Fruit fly (Drosophila melanogaster) whole organism, prepupa: ENCODE data around the gene Rab30.

Experiments
- Blimp-1 ChIP-seq: fragments of 200-800 bp; sonication (Bioruptor generic); optimal IDR thresholded peaks from 3 replicates; lab custom pipeline; 2017; ENCODE audit warnings: missing biosample characterization, missing genetic modification characterization, mild to moderate bottlenecking, moderate library complexity, missing genetic modification reagents
- CG10631 ChIP-seq: fragments of 200-800 bp; sonication (Bioruptor generic); optimal IDR thresholded peaks from 2 replicates; lab custom pipeline; 2016; ENCODE audit warnings: missing biosample characterization, missing genetic modification characterization
- CG10669 ChIP-seq: fragments of 200-800 bp; sonication (Bioruptor generic); optimal IDR thresholded peaks from 3 replicates; lab custom pipeline; 2018; ENCODE audit warnings: missing biosample characterization, mild to moderate bottlenecking, missing genetic modification characterization, moderate library complexity
- CG11294 ChIP-seq: fragments of 200-800 bp; sonication (Bioruptor generic); IDR thresholded peaks from 2 replicates; pipeline ENCODE4 v1.3.6; 2022; ENCODE audit warnings: missing biosample characterization, missing genetic modification characterization
- CG11762 ChIP-seq: fragments of 200-800 bp; sonication (Bioruptor generic); optimal IDR thresholded peaks from 3 replicates; lab custom pipeline; 2016; ENCODE audit warnings: missing biosample characterization, missing genetic modification characterization; ENCODE audit not compliant: insufficient read depth
- CG11902 ChIP-seq: fragments of 200-800 bp; sonication (Bioruptor generic); optimal IDR thresholded peaks from 3 replicates; lab custom pipeline; 2016; ENCODE audit warnings: missing biosample characterization, missing genetic modification characterization
- CG15336 ChIP-seq: fragments of 200-800 bp; sonication (Bioruptor generic); IDR thresholded peaks from 2 replicates; pipeline ENCODE4 v1.3.6; 2022; ENCODE audit warnings: missing biosample characterization, missing genetic modification characterization
- CG16779 ChIP-seq: fragments of 200-800 bp; sonication (Bioruptor generic); optimal IDR thresholded peaks from 3 replicates; lab custom pipeline; 2017; ENCODE audit warnings: missing biosample characterization, mild to moderate bottlenecking, missing genetic modification characterization
- CG32006 ChIP-seq: fragments of 200-800 bp; sonication (Bioruptor generic); optimal IDR thresholded peaks from 3 replicates; lab custom pipeline; 2017; ENCODE audit warnings: missing biosample characterization, mild to moderate bottlenecking, missing genetic modification characterization
- CG6163 ChIP-seq: fragments of 200-800 bp; sonication (Bioruptor generic); IDR thresholded peaks from 3 replicates; pipeline ENCODE4 v1.3.6; 2022; ENCODE audit warnings: missing biosample characterization, missing genetic modification characterization
- CG6276 ChIP-seq: fragments of 200-800 bp; sonication (Bioruptor generic); optimal IDR thresholded peaks from 2 replicates; lab custom pipeline; 2017; ENCODE audit warnings: missing biosample characterization, mild to moderate bottlenecking, missing genetic modification characterization
- CG6792 ChIP-seq: fragments of 200-800 bp; sonication (Bioruptor generic); optimal IDR thresholded peaks from 3 replicates; lab custom pipeline; 2016; ENCODE audit warnings: missing biosample characterization, missing genetic modification characterization
- CG6808 ChIP-seq: fragments of 200-800 bp; sonication (Bioruptor generic); optimal IDR thresholded peaks from 3 replicates; lab custom pipeline; 2017; ENCODE audit warnings: missing biosample characterization, missing genetic modification characterization, mild to moderate bottlenecking, moderate library complexity, missing genetic modification reagents
- CG7368 ChIP-seq: fragments of 200-800 bp; sonication (Bioruptor generic); optimal IDR thresholded peaks from 3 replicates; lab custom pipeline; 2016; ENCODE audit warnings: missing biosample characterization, missing genetic modification characterization
- CG8119 ChIP-seq: fragments of 200-800 bp; sonication (Bioruptor generic); IDR thresholded peaks from 3 replicates; pipeline ENCODE4 v1.3.6; 2022; ENCODE audit warnings: missing biosample characterization, missing genetic modification characterization
- CG8319 ChIP-seq: fragments of 200-800 bp; sonication (Bioruptor generic); optimal IDR thresholded peaks from 3 replicates; lab custom pipeline; 2016; ENCODE audit warnings: missing biosample characterization, missing genetic modification characterization
- CG8632 ChIP-seq: fragments of 200-800 bp; sonication (Bioruptor generic); optimal IDR thresholded peaks from 3 replicates; lab custom pipeline; 2016; ENCODE audit warnings: missing biosample characterization, missing genetic modification characterization
- CG9139 ChIP-seq: fragments of 200-800 bp; sonication (Bioruptor generic); optimal IDR thresholded peaks from 3 replicates; lab custom pipeline; 2017; ENCODE audit warnings: missing biosample characterization, mild to moderate bottlenecking, missing genetic modification characterization
- Eip75B ChIP-seq: fragments of 200-800 bp; sonication (Bioruptor generic); optimal IDR thresholded peaks from 3 replicates; lab custom pipeline; 2016; ENCODE audit warnings: missing biosample characterization, missing genetic modification characterization
- Eip78C ChIP-seq: fragments of 200-800 bp; sonication (Bioruptor generic); peaks from one replicate; lab custom pipeline; 2016; ENCODE audit warnings: missing biosample characterization, missing genetic modification characterization
- Ets21C ChIP-seq: fragments of 200-800 bp; sonication (Bioruptor generic); optimal IDR thresholded peaks from 3 replicates; lab custom pipeline; 2016; ENCODE audit warnings: missing biosample characterization, missing genetic modification characterization
- Ets96B ChIP-seq: fragments of 200-800 bp; optimal IDR thresholded peaks from 2 replicates; lab custom pipeline; 2019; ENCODE audit warnings: missing biosample characterization, mild to moderate bottlenecking, missing genetic modification characterization, moderate library complexity
- Hr39 ChIP-seq: fragments of 200-800 bp; sonication (Bioruptor generic); optimal IDR thresholded peaks from 2 replicates; lab custom pipeline; 2016; ENCODE audit warnings: missing biosample characterization, missing genetic modification characterization
- Lpt ChIP-seq: fragments of 200-800 bp; sonication (Bioruptor generic); optimal IDR thresholded peaks from 3 replicates; lab custom pipeline; 2016; ENCODE audit warnings: missing biosample characterization, missing genetic modification characterization
- Met ChIP-seq: fragments of 200-800 bp; sonication (Bioruptor generic); optimal IDR thresholded peaks from 3 replicates; lab custom pipeline; 2016; ENCODE audit warnings: missing biosample characterization, missing genetic modification characterization
- OdsH ChIP-seq: fragments of 200-800 bp; sonication (Bioruptor generic); optimal IDR thresholded peaks from 3 replicates; lab custom pipeline; 2016; ENCODE audit warnings: missing biosample characterization, missing genetic modification characterization
- Sox14 ChIP-seq: fragments of 200-800 bp; sonication (Bioruptor generic); optimal IDR thresholded peaks from 3 replicates; lab custom pipeline; 2016; ENCODE audit warnings: missing biosample characterization, missing genetic modification characterization
- achi ChIP-seq: fragments of 200-800 bp; sonication (Bioruptor generic); optimal IDR thresholded peaks from 3 replicates; lab custom pipeline; 2016; ENCODE audit warnings: missing biosample characterization, missing genetic modification characterization
- acj6 ChIP-seq: fragments of 200-800 bp; sonication (Bioruptor generic); optimal IDR thresholded peaks from 3 replicates; lab custom pipeline; 2016; ENCODE audit warnings: missing biosample characterization, missing genetic modification characterization
- cyc ChIP-seq: fragments of 200-800 bp; sonication (Bioruptor generic); optimal IDR thresholded peaks from 3 replicates; lab custom pipeline; 2016; ENCODE audit warnings: missing biosample characterization, missing genetic modification characterization
- dsx ChIP-seq: fragments of 200-800 bp; optimal IDR thresholded peaks from 3 replicates; lab custom pipeline; 2019; ENCODE audit warnings: missing biosample characterization, mild to moderate bottlenecking, missing genetic modification characterization, moderate library complexity; ENCODE audit not compliant: poor library complexity, severe bottlenecking
- eg ChIP-seq: fragments of 200-800 bp; sonication (Bioruptor generic); IDR thresholded peaks from 3 replicates; pipeline ENCODE4 v1.3.6; 2022; ENCODE audit warnings: missing biosample characterization, missing genetic modification characterization
- esn ChIP-seq: fragments of 200-800 bp; sonication (Bioruptor generic); optimal IDR thresholded peaks from 2 replicates; lab custom pipeline; 2016; ENCODE audit warnings: missing biosample characterization, mild to moderate bottlenecking, missing genetic modification characterization, moderate library complexity
- fd85E ChIP-seq: fragments of 200-800 bp; sonication (Bioruptor generic); optimal IDR thresholded peaks from 3 replicates; lab custom pipeline; 2016; ENCODE audit warnings: missing biosample characterization, missing genetic modification characterization
- lz ChIP-seq: fragments of 200-800 bp; sonication (Bioruptor generic); optimal IDR thresholded peaks from 3 replicates; lab custom pipeline; 2016; ENCODE audit warnings: missing biosample characterization, missing genetic modification characterization
- net ChIP-seq: fragments of 200-800 bp; sonication (Bioruptor generic); optimal IDR thresholded peaks from 3 replicates; lab custom pipeline; 2016; ENCODE audit warnings: missing biosample characterization, missing genetic modification characterization
- pdm3 ChIP-seq: fragments of 200-800 bp; sonication (Bioruptor generic); optimal IDR thresholded peaks from 3 replicates; lab custom pipeline; 2016; ENCODE audit warnings: missing biosample characterization, missing genetic modification characterization
- salr ChIP-seq, 2 experiments: fragments of 200-800 bp; sonication (Bioruptor generic); optimal IDR thresholded peaks; 3 replicates each; lab custom pipeline; 2016 to 2018; ENCODE audit warnings: missing biosample characterization in 2 of 2, missing genetic modification characterization in 2 of 2, mild to moderate bottlenecking in 1 of 2
- ss ChIP-seq, 2 experiments: fragments of 200-800 bp; sonication (Bioruptor generic); optimal IDR thresholded peaks; 2 replicates in 1 of 2; 3 replicates in 1 of 2; lab custom pipeline; 2017 to 2018; ENCODE audit warnings: mild to moderate bottlenecking in 2 of 2, missing biosample characterization in 2 of 2, missing genetic modification characterization in 2 of 2, moderate library complexity in 1 of 2
- svp ChIP-seq: fragments of 200-800 bp; sonication (Bioruptor generic); peaks from one replicate; lab custom pipeline; 2016; ENCODE audit warnings: missing biosample characterization, missing genetic modification characterization
- topi ChIP-seq: fragments of 200-800 bp; sonication (Bioruptor generic); optimal IDR thresholded peaks from 3 replicates; lab custom pipeline; 2016; ENCODE audit warnings: missing biosample characterization, missing genetic modification characterization
- vri ChIP-seq: fragments of 200-800 bp; sonication (Bioruptor generic); optimal IDR thresholded peaks from 3 replicates; lab custom pipeline; 2016; ENCODE audit warnings: missing biosample characterization, mild to moderate bottlenecking, missing genetic modification characterization

Gene Rab30

dm6 chr2L:7032517-7032951 lies at the start of gene Rab30, which contains the start of gene Caper (continued):
- TF ChIP-seq net (GFP tag; lab: Kevin White, UChicago) (no peak), CG8632 (GFP tag; lab: Kevin White, UChicago) (no peak), esn (GFP tag; lab: Kevin White, UChicago) (peak; percentile 56), svp (GFP tag; lab: Kevin White, UChicago) (no peak), Blimp-1 (GFP tag; lab: Kevin White, UChicago) (no peak), Sox14 (peak; percentile 53), Eip78C (GFP tag; lab: Kevin White, UChicago) (peak; percentile 65)

dm6 chr2L:7082203-7082602 lies 49.8 kb upstream of the Rab30 start:
- peak; percentile 16 for TF ChIP-seq vri (GFP tag; lab: Kevin White, UChicago)
- no peak for TF ChIP-seq CG32006 (GFP tag; lab: Kevin White, UChicago)
- no peak for TF ChIP-seq CG6276 (GFP tag; lab: Kevin White, UChicago)
- TF ChIP-seq Ets21C (GFP tag; lab: Kevin White, UChicago), result no peak
- no peak for TF ChIP-seq eg (GFP tag; lab: Robert Waterston, UW)
- TF ChIP-seq Lpt (GFP tag; lab: Kevin White, UChicago), result no peak
- TF ChIP-seq svp (GFP tag; lab: Kevin White, UChicago), result no peak
- no peak for TF ChIP-seq OdsH
- no peak for TF ChIP-seq CG11294
- TF ChIP-seq Blimp-1 (GFP tag; lab: Kevin White, UChicago), result peak; percentile 94
- no peak for TF ChIP-seq dsx (GFP tag; lab: Kevin White, UChicago)
- no peak for TF ChIP-seq CG8119 (GFP tag; lab: Robert Waterston, UW)
- TF ChIP-seq CG6792 (GFP tag; lab: Kevin White, UChicago), result no peak
- TF ChIP-seq esn (GFP tag; lab: Kevin White, UChicago), result no peak
- TF ChIP-seq CG8319 (GFP tag; lab: Kevin White, UChicago), result no peak
- no peak for TF ChIP-seq net (GFP tag; lab: Kevin White, UChicago)
- no peak for TF ChIP-seq ss (GFP tag; optimal IDR thresholded peaks at IDR 0.05; lab: Kevin White, UChicago)

- TF ChIP-seq Eip75B (GFP tag; lab: Kevin White, UChicago) (no peak), topi (no peak), esn (GFP tag; lab: Kevin White, UChicago) (peak; percentile 6), Eip78C (GFP tag; lab: Kevin White, UChicago) (peak; percentile 59), CG32006 (GFP tag; lab: Kevin White, UChicago) (peak; percentile 44), Hr39 (GFP tag; lab: Kevin White, UChicago) (peak; percentile 10), CG8119 (GFP tag; lab: Robert Waterston, UW) (0 out of 3 replicates have a peak, but pooled peaks have one; percentile 21), svp (GFP tag; lab: Kevin White, UChicago) (peak; percentile 64), OdsH (peak; percentile 17), fd85E (GFP tag; lab: Kevin White, UChicago) (no peak), pdm3 (GFP tag; lab: Kevin White, UChicago) (peak; percentile 14), net (GFP tag; lab: Kevin White, UChicago) (peak; percentile 2)
Observed at dm6 chr2L:7081307-7081706, 48.9 kb upstream of the Rab30 start.

- no peak for TF ChIP-seq topi
- TF ChIP-seq CG8119 (GFP tag; lab: Robert Waterston, UW), result no peak
- TF ChIP-seq CG11294, result no peak
- TF ChIP-seq CG11762 (GFP tag; lab: Kevin White, UChicago), result no peak
- no peak for TF ChIP-seq CG7368 (GFP tag; lab: Kevin White, UChicago)
- no peak for TF ChIP-seq CG32006 (GFP tag; lab: Kevin White, UChicago)
- no peak for TF ChIP-seq cyc (GFP tag; lab: Kevin White, UChicago)
- TF ChIP-seq acj6, result no peak
- no peak for TF ChIP-seq CG6792 (GFP tag; lab: Kevin White, UChicago)
- TF ChIP-seq lz, result no peak
- TF ChIP-seq Eip75B (GFP tag; lab: Kevin White, UChicago), result no peak
- no peak for TF ChIP-seq CG8632 (GFP tag; lab: Kevin White, UChicago)
- TF ChIP-seq dsx (GFP tag; lab: Kevin White, UChicago), result peak; percentile 68
- no peak for TF ChIP-seq Hr39 (GFP tag; lab: Kevin White, UChicago)
- TF ChIP-seq CG15336 (GFP tag; lab: Robert Waterston, UW), result no peak
- TF ChIP-seq CG10669 (GFP tag; lab: Kevin White, UChicago), result no peak
- no peak for TF ChIP-seq CG6163 (GFP tag; lab: Robert Waterston, UW)
- TF ChIP-seq vri (GFP tag; lab: Kevin White, UChicago), result no peak
- TF ChIP-seq CG10631 (GFP tag; lab: Kevin White, UChicago), result peak; percentile 23
- TF ChIP-seq CG8319 (GFP tag; lab: Kevin White, UChicago), result no peak
- peak; percentile 52 for TF ChIP-seq Ets96B (tag; lab: Kevin White, UChicago)
- TF ChIP-seq CG9139 (GFP tag; lab: Kevin White, UChicago), result no peak
- TF ChIP-seq achi (GFP tag; lab: Kevin White, UChicago), result no peak
- TF ChIP-seq CG16779 (tag; lab: Kevin White, UChicago), result no peak
- no peak for TF ChIP-seq salr (GFP tag; optimal IDR thresholded peaks at IDR 0.05; lab: Kevin White, UChicago)
- TF ChIP-seq CG6276 (GFP tag; lab: Kevin White, UChicago), result no peak
- no peak for TF ChIP-seq CG6808 (GFP tag; lab: Kevin White, UChicago)
- no peak for TF ChIP-seq Met (GFP tag; lab: Kevin White, UChicago)
- no peak for TF ChIP-seq CG11902 (GFP tag; lab: Kevin White, UChicago)
Observed at dm6 chr2L:7076804-7077203, 44.4 kb upstream of the Rab30 start.
